Fruit fly (Drosophila melanogaster): ENCODE measurements around the gene ppan.
A peak's percentile ranks its signal among the peaks of the same experiment; 100 is the strongest.

ppan gene

DNA sequence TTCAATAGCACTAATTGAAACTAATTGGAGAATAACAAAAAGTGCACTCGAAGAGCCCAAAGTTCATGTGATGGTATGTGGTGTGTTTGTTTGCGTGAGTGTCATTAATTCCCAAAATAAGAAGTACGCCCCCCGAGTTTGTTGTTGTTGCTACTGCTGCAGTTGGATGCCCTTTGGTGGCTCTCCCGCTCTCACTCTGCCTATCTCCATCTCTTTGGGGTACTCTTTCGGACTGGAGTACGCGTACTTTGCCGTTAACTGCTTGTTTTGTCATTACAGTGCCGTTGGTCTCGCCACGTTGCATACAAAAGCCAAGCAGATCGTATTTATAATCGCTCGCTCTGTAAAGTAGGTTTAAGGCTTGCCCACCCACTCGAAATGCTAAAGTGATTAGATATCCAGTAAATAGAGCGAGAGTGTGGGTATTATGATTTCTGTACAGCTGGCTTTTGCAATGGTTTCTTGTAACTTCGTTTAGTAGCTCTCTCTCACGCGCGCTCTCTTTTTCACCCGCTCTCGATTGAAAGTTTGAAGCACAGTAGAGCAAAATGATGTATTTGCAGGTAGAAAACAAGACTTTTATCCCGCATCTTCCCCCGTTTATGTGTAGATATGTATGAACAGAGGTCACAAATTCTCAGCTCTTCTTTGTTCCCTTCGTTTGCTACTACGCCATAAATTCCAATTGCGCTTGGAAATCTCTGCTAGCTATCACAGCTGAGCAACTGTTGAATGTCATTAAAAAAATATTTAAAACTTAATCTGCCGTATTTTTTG is 3.9 kb upstream of the ppan start (continued):
- TF ChIP-seq CG8765 (GFP tag; IDR thresholded peaks at IDR 0.05) (no peak; the same call in 1 of the 2 replicates), croc (GFP tag; conservative IDR thresholded peaks at IDR 0.05) (no peak), repo (GFP tag; optimal IDR thresholded peaks at IDR 0.05) (no peak), H2.0 (GFP tag; IDR thresholded peaks at IDR 0.05) (0 out of 2 replicates have a peak, but pooled peaks have one; percentile 14), danr (GFP tag; IDR thresholded peaks at IDR 0.05) (no peak), Sry-δ (GFP tag; optimal IDR thresholded peaks at IDR 0.05) (no peak), Hr3 (GFP tag; optimal IDR thresholded peaks at IDR 0.05) (no peak), ap (GFP tag; IDR thresholded peaks at IDR 0.05) (0 out of 2 replicates have a peak, but pooled peaks have one; percentile 22), ase (GFP tag; IDR thresholded peaks at IDR 0.05) (no peak), so (GFP tag; IDR thresholded peaks at IDR 0.05) (peak; percentile 51; the same call in 1 of the 3 replicates), BEAF-32 (GFP tag; optimal IDR thresholded peaks at IDR 0.05) (no peak), CG10147 (GFP tag; optimal IDR thresholded peaks at IDR 0.05) (no peak), ab (GFP tag; optimal IDR thresholded peaks at IDR 0.05) (no peak), z (GFP tag; IDR thresholded peaks at IDR 0.05) (no peak), CG7928 (GFP tag; optimal IDR thresholded peaks at IDR 0.05) (no peak), fru (optimal IDR thresholded peaks at IDR 0.05) (no peak), Antp (GFP tag; optimal IDR thresholded peaks at IDR 0.05) (peak; percentile 24), CG6254 (GFP tag; optimal IDR thresholded peaks at IDR 0.05) (peak; percentile 64), phol (tag; optimal IDR thresholded peaks at IDR 0.05) (peak; percentile 42), trem (tag; optimal IDR thresholded peaks at IDR 0.05) (no peak), Doc2 (GFP tag; IDR thresholded peaks at IDR 0.05) (no peak), Neu2 (GFP tag; optimal IDR thresholded peaks at IDR 0.05; ENCODE audit: borderline replicate concordance) (no peak), CG30020 (tag; optimal IDR thresholded peaks at IDR 0.05) (no peak), BtbVII (GFP tag; optimal IDR thresholded peaks at IDR 0.05) (no peak), Lim3 (GFP tag; IDR thresholded peaks at IDR 0.05) (no peak), grn (GFP tag; optimal IDR thresholded peaks at IDR 0.05) (no peak), br (optimal IDR thresholded peaks at IDR 0.05) (no peak), CG10321 (GFP tag; IDR thresholded peaks at IDR 0.05) (no peak), CG13424 (tag; optimal IDR thresholded peaks at IDR 0.05) (peak; percentile 45), Pdp1 (GFP tag; optimal IDR thresholded peaks at IDR 0.05) (no peak), row (GFP tag; IDR thresholded peaks at IDR 0.05) (peak; percentile 65), CG4424 (GFP tag; optimal IDR thresholded peaks at IDR 0.05) (peak; percentile 39), pnt (GFP tag; optimal IDR thresholded peaks at IDR 0.05) (no peak), Rx (GFP tag; IDR thresholded peaks at IDR 0.05) (no peak), CG7839 (tag; optimal IDR thresholded peaks at IDR 0.05) (peak; percentile 51), CG10274 (GFP tag; optimal IDR thresholded peaks at IDR 0.05) (peak; percentile 11), CG1647 (GFP tag; optimal IDR thresholded peaks at IDR 0.05) (no peak), E2f1 (GFP tag; IDR thresholded peaks at IDR 0.05) (no peak), wdn (GFP tag; IDR thresholded peaks at IDR 0.05) (no peak), mirr (GFP tag; optimal IDR thresholded peaks at IDR 0.05) (peak; percentile 18), CG9215 (GFP tag; IDR thresholded peaks at IDR 0.05) (no peak), CG43689 (GFP tag; IDR thresholded peaks at IDR 0.05) (no peak), CG5180 (GFP tag; optimal IDR thresholded peaks at IDR 0.05) (peak; percentile 27), Bteb2 (GFP tag; optimal IDR thresholded peaks at IDR 0.05) (peak; percentile 15), CrebB (tag; optimal IDR thresholded peaks at IDR 0.05) (no peak), tio (GFP tag; optimal IDR thresholded peaks at IDR 0.05) (no peak), CG3065 (GFP tag; optimal IDR thresholded peaks at IDR 0.05) (no peak), fd96Cb (tag; optimal IDR thresholded peaks at IDR 0.05) (peak; percentile 28), CG12104 (GFP tag; optimal IDR thresholded peaks at IDR 0.05) (peak; percentile 33), CG6683 (GFP tag; optimal IDR thresholded peaks at IDR 0.05) (no peak), GATAe (GFP tag; conservative IDR thresholded peaks at IDR 0.05) (no peak)
